Worm (Caenorhabditis elegans) whole organism, young adult: ENCODE measurements around the gene F53H2.1.

Experiments
- B0261.1 ChIP-seq: sonication (generic microtip); optimal IDR thresholded peaks from 2 replicates; lab custom pipeline; 2016; ENCODE audit warnings: mild to moderate bottlenecking, missing genetic modification characterization, moderate library complexity, missing compliant biosample characterization
- C17E4.6 ChIP-seq: fragments of 200-800 bp; sonication (Bioruptor generic); IDR thresholded peaks from 2 replicates; pipeline ENCODE4 v1.3.6; 2022; ENCODE audit warnings: missing genetic modification reagents, missing genetic modification characterization, missing compliant biosample characterization
- bed-1 ChIP-seq: fragments of 200-800 bp; sonication (Bioruptor generic); IDR thresholded peaks from 2 replicates; pipeline ENCODE4 v1.3.6; 2022; ENCODE audit warnings: missing genetic modification reagents, missing genetic modification characterization, missing compliant biosample characterization
- ceh-27 ChIP-seq: fragments of 200-800 bp; sonication (Bioruptor generic); optimal IDR thresholded peaks from 2 replicates; lab custom pipeline; 2018; ENCODE audit warnings: mild to moderate bottlenecking, missing genetic modification characterization, moderate library complexity, missing compliant biosample characterization
- him-1 ChIP-seq: sonication (generic microtip); optimal IDR thresholded peaks from 2 replicates; lab custom pipeline; 2016; ENCODE audit warnings: missing genotype, missing genetic modification reagents, missing genetic modification characterization, missing compliant biosample characterization
- let-526 ChIP-seq: fragments of 200-800 bp; sonication (Bioruptor generic); IDR thresholded peaks from 2 replicates; pipeline ENCODE4 v1.3.6; 2022; ENCODE audit warnings: missing genetic modification reagents, missing genetic modification characterization, missing compliant biosample characterization
- lin-54 ChIP-seq: fragments of 200-800 bp; sonication (Bioruptor generic); optimal IDR thresholded peaks from 2 replicates; lab custom pipeline; 2018; ENCODE audit warnings: mild to moderate bottlenecking, missing genetic modification characterization, missing compliant biosample characterization
- nfya-1 ChIP-seq: sonication (generic microtip); optimal IDR thresholded peaks from 2 replicates; lab custom pipeline; 2017; ENCODE audit warnings: antibody characterized with exemption, missing compliant biosample characterization, missing genetic modification characterization, borderline replicate concordance; ENCODE audit not compliant: insufficient read depth
- nhr-90 ChIP-seq: sonication (generic microtip); optimal IDR thresholded peaks from 2 replicates; lab custom pipeline; 2016; ENCODE audit warnings: missing genotype, mild to moderate bottlenecking, missing genetic modification characterization, missing compliant biosample characterization
- pha-4 ChIP-seq: fragments of 150-350 bp; sonication (generic microtip); optimal IDR thresholded peaks from 2 replicates; lab custom pipeline; 2014; ENCODE audit warnings: missing biosample characterization, missing genetic modification reagents, missing genetic modification characterization
- somi-1 ChIP-seq: fragments of 200-800 bp; sonication (Bioruptor generic); optimal IDR thresholded peaks from 2 replicates; lab custom pipeline; 2018; ENCODE audit warnings: mild to moderate bottlenecking, missing genetic modification characterization, missing compliant biosample characterization

DNA sequence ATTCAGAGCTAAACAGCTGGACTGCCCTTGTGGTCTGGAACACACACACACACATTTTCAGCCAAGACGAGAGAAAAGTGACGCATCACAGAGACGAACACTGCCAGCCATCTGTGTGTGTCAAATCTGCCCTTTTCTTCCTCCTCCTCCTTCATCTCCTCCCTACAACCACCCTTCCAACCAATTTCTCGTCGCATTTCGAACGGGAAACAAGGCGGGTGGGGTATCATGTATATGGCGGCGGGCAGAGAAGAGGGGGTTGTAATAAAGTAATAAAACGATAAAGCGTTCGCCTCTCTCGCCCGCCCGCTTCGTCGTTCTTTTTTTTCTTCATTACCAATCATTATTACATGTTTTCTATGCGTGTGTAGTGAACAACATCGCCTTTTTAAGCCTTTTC is 22.8 kb downstream of the F53H2.1 start:
- TF ChIP-seq pha-4 (tag; lab: Kevin White, UChicago) (no peak), B0261.1 (tag; lab: Kevin White, UChicago) (no peak), him-1 (tag; lab: Kevin White, UChicago) (no peak), C17E4.6 (GFP tag; lab: Robert Waterston, UW) (no peak), let-526 (GFP tag; lab: Robert Waterston, UW) (no peak), lin-54 (GFP tag; lab: Kevin White, UChicago) (no peak), nhr-90 (tag; lab: Kevin White, UChicago) (no peak), somi-1 (GFP tag; lab: Kevin White, UChicago) (no peak), bed-1 (GFP tag; lab: Robert Waterston, UW) (no peak), ceh-27 (peak; percentile 19), nfya-1 (no peak)
